Fruit fly (Drosophila melanogaster) Kc167 (cell line): ENCODE results near the gene ctp.

ENCODE experiments used
- Myc ChIP-seq: fragments of >200 bp; optimal IDR thresholded peaks from 2 replicates; lab custom pipeline; 2017; ENCODE audit warnings: missing external identifiers
- Sin3A ChIP-seq: fragments of >200 bp; optimal IDR thresholded peaks from 2 replicates; lab custom pipeline; 2018; ENCODE audit warnings: missing external identifiers
- h ChIP-seq: fragments of >200 bp; optimal IDR thresholded peaks from 3 replicates; lab custom pipeline; 2018; ENCODE audit warnings: missing external identifiers

DNA sequence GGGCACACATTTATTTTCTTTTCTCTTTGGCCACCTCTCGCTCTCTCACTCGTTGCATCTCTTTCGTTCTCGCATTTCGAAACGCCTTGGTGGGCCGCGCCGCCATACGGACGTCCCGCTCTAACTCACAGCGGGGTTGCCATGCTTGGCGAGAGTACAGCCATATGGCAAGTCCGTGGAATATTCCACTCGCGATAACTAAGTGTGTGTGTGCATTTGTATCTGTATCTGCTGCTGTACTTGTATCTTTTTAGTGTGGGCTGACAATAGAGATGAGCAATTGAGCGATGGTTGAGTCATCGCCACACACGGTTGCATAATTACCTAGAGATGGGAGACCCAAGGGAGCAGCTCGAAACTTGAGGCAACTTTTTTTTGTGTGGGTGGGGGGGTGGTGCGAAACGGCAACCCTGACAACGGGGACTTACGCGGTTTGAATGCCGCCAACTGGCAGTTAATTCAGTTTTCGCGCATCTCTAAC is 3.1 kb upstream of the ctp start:
- TF ChIP-seq Sin3A (lab: Kevin White, UChicago): no peak
- TF ChIP-seq h (lab: Kevin White, UChicago): no peak
- TF ChIP-seq Myc (lab: Kevin White, UChicago): no peak
